Fruit fly (Drosophila melanogaster): ENCODE data around the gene Trc8.

- TF ChIP-seq Hr78 (GFP tag; optimal IDR thresholded peaks at IDR 0.05) (no peak), sage (GFP tag; optimal IDR thresholded peaks at IDR 0.05) (no peak), CG9705 (GFP tag; optimal IDR thresholded peaks at IDR 0.05) (no peak), Dfd (GFP tag; optimal IDR thresholded peaks at IDR 0.05) (no peak), Jra (GFP tag; optimal IDR thresholded peaks at IDR 0.05) (no peak), psq (GFP tag; optimal IDR thresholded peaks at IDR 0.05) (no peak), GATAd (GFP tag; optimal IDR thresholded peaks at IDR 0.05) (no peak)
These were observed 23.0 kb upstream of the Trc8 start for dm6 chr3R:29526565-29526964.
